Fruit fly (Drosophila melanogaster) whole organism, wandering third instar larva: Measurements from ENCODE around the gene dgt6.

ENCODE experiments used
- Abd-B ChIP-seq: fragments of >200 bp; optimal IDR thresholded peaks from 2 replicates; lab custom pipeline; 2017; ENCODE audit warnings: missing biosample characterization, missing genetic modification characterization
- CG32264 ChIP-seq: fragments of 200-800 bp; sonication (Bioruptor generic); optimal IDR thresholded peaks from 2 replicates; lab custom pipeline; 2016; ENCODE audit warnings: missing biosample characterization, missing genetic modification characterization
- CG9705 ChIP-seq: fragments of 200-800 bp; sonication (Bioruptor generic); optimal IDR thresholded peaks from 2 replicates; lab custom pipeline; 2018; ENCODE audit warnings: missing biosample characterization, mild to moderate bottlenecking, missing genetic modification characterization
- CrebA ChIP-seq: fragments of 200-800 bp; sonication (Bioruptor generic); optimal IDR thresholded peaks from 2 replicates; lab custom pipeline; 2016; ENCODE audit warnings: missing biosample characterization, mild to moderate bottlenecking, missing genetic modification characterization, borderline replicate concordance
- Dfd ChIP-seq: fragments of >200 bp; optimal IDR thresholded peaks from 2 replicates; lab custom pipeline; 2017; ENCODE audit warnings: missing biosample characterization, missing genetic modification characterization
- Dif ChIP-seq: fragments of 200-275, 200-300 bp; sonication (Bioruptor generic); optimal IDR thresholded peaks from 2 replicates; lab custom pipeline; 2018; ENCODE audit warnings: missing biosample characterization, missing genetic modification characterization; ENCODE audit not compliant: partially characterized antibody
- GATAd ChIP-seq: sonication (Bioruptor generic); optimal IDR thresholded peaks from 2 replicates; lab custom pipeline; 2016; ENCODE audit warnings: missing biosample characterization, missing genetic modification characterization
- HLH106 ChIP-seq: fragments of 200-800 bp; optimal IDR thresholded peaks from 3 replicates; lab custom pipeline; 2019; ENCODE audit warnings: missing biosample characterization, mild to moderate bottlenecking, missing genetic modification characterization, moderate library complexity
- Hnf4 ChIP-seq: fragments of 200-800 bp; sonication (Bioruptor generic); optimal IDR thresholded peaks from 2 replicates; lab custom pipeline; 2016; ENCODE audit warnings: missing biosample characterization, mild to moderate bottlenecking, missing genetic modification characterization
- Hr83 ChIP-seq: fragments of 200-300 bp; sonication (Bioruptor generic); optimal IDR thresholded peaks from 2 replicates; lab custom pipeline; 2016; ENCODE audit warnings: missing biosample characterization, mild to moderate bottlenecking, missing genetic modification characterization, moderate library complexity; ENCODE audit not compliant: poor library complexity, severe bottlenecking
- Jra ChIP-seq: sonication (Bioruptor generic); optimal IDR thresholded peaks from 2 replicates; lab custom pipeline; 2016; ENCODE audit warnings: missing biosample characterization, missing genetic modification characterization
- Mio ChIP-seq: sonication (Bioruptor generic); optimal IDR thresholded peaks from 2 replicates; lab custom pipeline; 2016; ENCODE audit warnings: missing biosample characterization, missing genetic modification characterization
- Myc ChIP-seq: fragments of >200 bp; optimal IDR thresholded peaks from 2 replicates; lab custom pipeline; 2017
- OdsH ChIP-seq: fragments of 200-800 bp; sonication (Bioruptor generic); optimal IDR thresholded peaks from 2 replicates; lab custom pipeline; 2016; ENCODE audit warnings: missing biosample characterization, mild to moderate bottlenecking, missing genetic modification characterization
- Rel ChIP-seq, 2 experiments: fragments of 200-800 bp; sonication (Bioruptor generic) in 1 of 2; optimal IDR thresholded peaks; 2 replicates in 1 of 2; 3 replicates in 1 of 2; lab custom pipeline; 2016 to 2019; ENCODE audit warnings: mild to moderate bottlenecking in 2 of 2, missing biosample characterization in 2 of 2, missing genetic modification characterization in 2 of 2, moderate library complexity in 1 of 2
- Sp1 ChIP-seq: fragments of 200-800 bp; sonication (Bioruptor generic); optimal IDR thresholded peaks from 3 replicates; lab custom pipeline; 2019; ENCODE audit warnings: missing biosample characterization, mild to moderate bottlenecking, missing genetic modification characterization, moderate library complexity
- Vsx2 ChIP-seq: fragments of 200-300, 225-300 bp; sonication (Bioruptor generic); optimal IDR thresholded peaks from 2 replicates; lab custom pipeline; 2018; ENCODE audit warnings: missing biosample characterization, missing genetic modification characterization; ENCODE audit not compliant: partially characterized antibody
- br ChIP-seq: fragments of 200-800 bp; sonication (Bioruptor generic); optimal IDR thresholded peaks from 2 replicates; lab custom pipeline; 2016; ENCODE audit warnings: missing biosample characterization, missing genetic modification characterization
- brk ChIP-seq: fragments of 200-800 bp; sonication (Bioruptor generic); optimal IDR thresholded peaks from 2 replicates; lab custom pipeline; 2016; ENCODE audit warnings: missing biosample characterization, mild to moderate bottlenecking, missing genetic modification characterization
- dmrt93B ChIP-seq: fragments of 200-800 bp; sonication (Bioruptor generic); optimal IDR thresholded peaks from 2 replicates; lab custom pipeline; 2018; ENCODE audit warnings: missing biosample characterization, mild to moderate bottlenecking, missing genetic modification characterization
- dsf ChIP-seq: sonication (Bioruptor generic); optimal IDR thresholded peaks from 2 replicates; lab custom pipeline; 2016; ENCODE audit warnings: missing biosample characterization, missing genetic modification characterization, borderline replicate concordance
- ey ChIP-seq: fragments of 200-800 bp; sonication (Bioruptor generic); optimal IDR thresholded peaks from 2 replicates; lab custom pipeline; 2016; ENCODE audit warnings: missing biosample characterization, missing genetic modification characterization
- foxo ChIP-seq, 2 experiments: fragments of 200-800 bp; sonication (Bioruptor generic); optimal IDR thresholded peaks; 2 replicates in 1 of 2; 3 replicates in 1 of 2; lab custom pipeline; 2016 to 2017; ENCODE audit warnings: missing biosample characterization in 2 of 2, missing genetic modification characterization in 2 of 2
- fru ChIP-seq: fragments of 200-800 bp; sonication (Bioruptor generic); optimal IDR thresholded peaks from 3 replicates; lab custom pipeline; 2016; ENCODE audit warnings: missing biosample characterization, mild to moderate bottlenecking, missing genetic modification characterization
- h ChIP-seq: fragments of 200-800 bp; sonication (Bioruptor generic); optimal IDR thresholded peaks from 3 replicates; lab custom pipeline; 2016; ENCODE audit warnings: missing biosample characterization, mild to moderate bottlenecking, missing genetic modification characterization
- jim ChIP-seq: fragments of 175-275, 200-325 bp; sonication (Bioruptor generic); optimal IDR thresholded peaks from 2 replicates; lab custom pipeline; 2016; ENCODE audit warnings: missing biosample characterization, mild to moderate bottlenecking, missing genetic modification characterization
- psq ChIP-seq: fragments of 200-800 bp; sonication (Bioruptor generic); optimal IDR thresholded peaks from 3 replicates; lab custom pipeline; 2017; ENCODE audit warnings: missing biosample characterization, mild to moderate bottlenecking, missing genetic modification characterization, moderate library complexity
- rgr ChIP-seq: fragments of 200-800 bp; sonication (Bioruptor generic); optimal IDR thresholded peaks from 3 replicates; lab custom pipeline; 2016; ENCODE audit warnings: missing biosample characterization, mild to moderate bottlenecking, missing genetic modification characterization
- sage ChIP-seq: fragments of 200-800 bp; sonication (Bioruptor generic); optimal IDR thresholded peaks from 2 replicates; lab custom pipeline; 2016; ENCODE audit warnings: missing biosample characterization, mild to moderate bottlenecking, missing genetic modification characterization
- sv ChIP-seq: fragments of 200-800 bp; sonication (Bioruptor generic); optimal IDR thresholded peaks from 3 replicates; lab custom pipeline; 2016; ENCODE audit warnings: missing biosample characterization, missing genetic modification characterization
- usp ChIP-seq: fragments of >200 bp; optimal IDR thresholded peaks from 2 replicates; lab custom pipeline; 2017; ENCODE audit warnings: missing biosample characterization, missing genetic modification characterization
- woc ChIP-seq: sonication (Bioruptor generic); optimal IDR thresholded peaks from 2 replicates; lab custom pipeline; 2016; ENCODE audit warnings: missing biosample characterization, mild to moderate bottlenecking, missing genetic modification characterization

The dgt6 gene

dm6 chr3R:29139767-29140755, 9.3 kb upstream of the dgt6 start:
- TF ChIP-seq foxo (GFP tag; optimal IDR thresholded peaks at IDR 0.05; lab: Kevin White, UChicago) = no peak
- TF ChIP-seq Dif (GFP tag; lab: Kevin White, UChicago) = no peak
- no peak for TF ChIP-seq Rel (GFP tag; optimal IDR thresholded peaks at IDR 0.05; lab: Kevin White, UChicago)
- peak; percentile 88 for TF ChIP-seq Rel (tag; optimal IDR thresholded peaks at IDR 0.05; lab: Kevin White, UChicago)
- no peak for TF ChIP-seq jim (GFP tag; lab: Kevin White, UChicago)

DNA sequence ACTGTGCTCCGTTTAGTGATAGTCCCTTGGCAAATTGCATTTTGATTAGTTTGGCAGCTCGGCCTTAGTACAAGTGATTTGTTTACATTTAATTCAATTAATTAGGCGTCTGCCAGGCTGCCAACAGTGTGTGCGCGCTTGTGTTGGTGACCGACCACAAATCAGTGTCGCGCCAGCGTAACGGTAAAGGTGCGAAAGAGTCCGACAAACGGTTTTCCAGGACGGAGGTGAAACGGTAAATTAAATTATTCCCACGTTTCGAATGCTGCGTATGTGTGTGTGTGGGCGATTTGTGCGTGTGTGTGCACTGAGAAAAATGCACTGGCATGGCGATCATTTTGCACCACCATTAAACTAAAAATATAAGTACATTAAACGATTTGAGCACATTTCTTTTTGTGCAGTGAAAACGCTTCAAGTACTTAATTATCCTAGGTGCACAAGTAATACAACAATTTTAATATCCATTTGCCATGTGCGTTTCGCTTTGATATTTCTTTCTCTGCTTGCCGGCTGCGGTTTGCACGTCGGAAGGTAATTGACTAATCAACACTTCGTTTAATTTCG, 8.3 kb upstream of the dgt6 start:
- TF ChIP-seq GATAd (GFP tag; lab: Kevin White, UChicago) (no peak), CG9705 (GFP tag; lab: Kevin White, UChicago) (no peak), usp (GFP tag; lab: Kevin White, UChicago) (no peak)

- TF ChIP-seq Myc (lab: Kevin White, UChicago) (peak; percentile 26), CG32264 (GFP tag; lab: Kevin White, UChicago) (no peak)
Observed at dm6 chr3R:29138407-29138806, 7.6 kb upstream of the dgt6 start, which contains the start of the genes Alg13 and superdeath. Gene Alg13 (minus strand): TSS chr3R:29138573. Gene superdeath (plus strand): TSS chr3R:29138662.

DNA sequence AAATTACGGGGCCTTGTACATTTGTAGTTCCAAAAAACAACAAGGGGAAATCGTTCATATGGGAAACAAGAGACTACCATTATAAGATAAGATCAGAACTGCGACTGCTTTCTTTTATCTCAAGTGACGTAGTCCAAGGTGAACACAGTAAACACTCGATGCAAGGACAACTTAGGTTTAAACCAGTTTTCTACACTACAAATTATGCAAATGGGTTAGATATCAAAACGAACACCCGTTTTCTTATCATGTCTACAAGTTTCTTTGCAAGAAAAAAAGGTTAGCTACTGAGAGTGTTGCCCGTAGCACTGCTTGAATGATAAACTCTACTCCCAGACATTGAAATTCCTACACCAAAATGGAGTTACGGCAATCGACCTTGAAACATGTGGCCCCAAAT, 6.6 kb downstream of the dgt6 start:
- TF ChIP-seq dsf = peak; percentile 20
- no peak for TF ChIP-seq Vsx2 (GFP tag; lab: Kevin White, UChicago)
- no peak for TF ChIP-seq Dif (GFP tag; lab: Kevin White, UChicago)
- peak; percentile 81 for TF ChIP-seq OdsH
- TF ChIP-seq woc = peak; percentile 73
- TF ChIP-seq Jra (GFP tag; lab: Kevin White, UChicago) = peak; percentile 58
- peak; percentile 88 for TF ChIP-seq fru (GFP tag; lab: Kevin White, UChicago)
- TF ChIP-seq ey = peak; percentile 91
- TF ChIP-seq jim (GFP tag; lab: Kevin White, UChicago) = no peak
- peak; percentile 78 for TF ChIP-seq psq
- TF ChIP-seq Rel (GFP tag; optimal IDR thresholded peaks at IDR 0.05; lab: Kevin White, UChicago) = no peak
- TF ChIP-seq Rel (tag; optimal IDR thresholded peaks at IDR 0.05; lab: Kevin White, UChicago) = peak; percentile 7
- TF ChIP-seq h (GFP tag; lab: Kevin White, UChicago) = peak; percentile 91
- peak; percentile 80 for TF ChIP-seq HLH106 (tag; lab: Kevin White, UChicago)
- TF ChIP-seq br (GFP tag; lab: Kevin White, UChicago) = peak; percentile 89
- TF ChIP-seq CG9705 (GFP tag; lab: Kevin White, UChicago) = no peak
- peak; percentile 36 for TF ChIP-seq Mio (GFP tag; lab: Kevin White, UChicago)
- peak; percentile 89 for TF ChIP-seq rgr (GFP tag; lab: Kevin White, UChicago)
- TF ChIP-seq Abd-B = no peak
- TF ChIP-seq Hnf4 = peak; percentile 90
- TF ChIP-seq Hr83 (GFP tag; lab: Kevin White, UChicago) = peak; percentile 56
- peak; percentile 43 to 94 for TF ChIP-seq foxo (GFP tag; optimal IDR thresholded peaks at IDR 0.05; lab: Kevin White, UChicago)
- peak; percentile 73 for TF ChIP-seq CG32264 (GFP tag; lab: Kevin White, UChicago)
- TF ChIP-seq Sp1 (GFP tag; lab: Kevin White, UChicago) = peak; percentile 69
- TF ChIP-seq dmrt93B (GFP tag; lab: Kevin White, UChicago) = peak; percentile 66

dm6 chr3R:29122817-29123611, 7.8 kb downstream of the dgt6 start, which contains the start of the genes yem and Ctl2:
Gene yem (minus strand): TSS chr3R:29122879.
Gene Ctl2 (plus strand): TSS chr3R:29123370.
- peak; percentile 61 for TF ChIP-seq Sp1 (GFP tag; lab: Kevin White, UChicago)
- TF ChIP-seq GATAd (GFP tag; lab: Kevin White, UChicago) = peak; percentile 52
- peak; percentile 96 for TF ChIP-seq Hr83 (GFP tag; lab: Kevin White, UChicago)
- TF ChIP-seq h (GFP tag; lab: Kevin White, UChicago) = peak; percentile 75
- TF ChIP-seq fru (GFP tag; lab: Kevin White, UChicago) = peak; percentile 82
- peak; percentile 93 for TF ChIP-seq Myc (lab: Kevin White, UChicago)
- TF ChIP-seq CrebA (GFP tag; lab: Kevin White, UChicago) = no peak
- TF ChIP-seq brk (GFP tag; lab: Kevin White, UChicago) = no peak
- no peak for TF ChIP-seq usp (GFP tag; lab: Kevin White, UChicago)
- TF ChIP-seq Dfd (GFP tag; lab: Kevin White, UChicago) = no peak
- peak; percentile 63 for TF ChIP-seq CG9705 (GFP tag; lab: Kevin White, UChicago)
- TF ChIP-seq sage = no peak
- TF ChIP-seq Rel (GFP tag; optimal IDR thresholded peaks at IDR 0.05; lab: Kevin White, UChicago) = no peak
- TF ChIP-seq Rel (tag; optimal IDR thresholded peaks at IDR 0.05; lab: Kevin White, UChicago) = peak; percentile 47
- TF ChIP-seq dmrt93B (GFP tag; lab: Kevin White, UChicago) = peak; percentile 64
- TF ChIP-seq woc = peak; percentile 95
- TF ChIP-seq OdsH = peak; percentile 49
- TF ChIP-seq CG32264 (GFP tag; lab: Kevin White, UChicago) = no peak
- peak; percentile 71 for TF ChIP-seq HLH106 (tag; lab: Kevin White, UChicago)
- peak; percentile 23 for TF ChIP-seq Dif (GFP tag; lab: Kevin White, UChicago)
- no peak for TF ChIP-seq Abd-B
- peak; percentile 76 for TF ChIP-seq psq
- no peak for TF ChIP-seq jim (GFP tag; lab: Kevin White, UChicago)
- TF ChIP-seq rgr (GFP tag; lab: Kevin White, UChicago) = peak; percentile 56
- peak; percentile 85 for TF ChIP-seq sv (GFP tag; lab: Kevin White, UChicago)
- peak in 1 of 2 experiments; percentile 85 for TF ChIP-seq foxo (GFP tag; optimal IDR thresholded peaks at IDR 0.05; lab: Kevin White, UChicago)
